Worm (Caenorhabditis elegans) whole organism, late embryonic: ENCODE data around the gene C35A5.5.

Experiments used
- C08G9.2 ChIP-seq: sonication (generic microtip); optimal IDR thresholded peaks from 2 replicates; lab custom pipeline; 2016; ENCODE audit warnings: mild to moderate bottlenecking, missing genetic modification characterization, moderate library complexity, missing compliant biosample characterization
- C38D4.7 ChIP-seq: fragments of 200-800 bp; sonication (Bioruptor generic); optimal IDR thresholded peaks from 2 replicates; lab custom pipeline; 2018; ENCODE audit warnings: mild to moderate bottlenecking, missing genetic modification characterization, moderate library complexity, missing compliant biosample characterization
- F13H6.1 ChIP-seq: sonication (generic microtip); optimal IDR thresholded peaks from 2 replicates; lab custom pipeline; 2016; ENCODE audit warnings: missing genetic modification characterization, missing compliant biosample characterization
- K09A11.1 ChIP-seq: sonication (generic microtip); optimal IDR thresholded peaks from 2 replicates; lab custom pipeline; 2017; ENCODE audit warnings: antibody characterized with exemption, mild to moderate bottlenecking, missing genetic modification characterization, missing compliant biosample characterization; ENCODE audit not compliant: insufficient read depth
- T23F11.4 ChIP-seq: fragments of 200-800 bp; sonication (Bioruptor generic); optimal IDR thresholded peaks from 2 replicates; lab custom pipeline; 2018; ENCODE audit warnings: mild to moderate bottlenecking, missing genetic modification characterization, missing compliant biosample characterization
- ama-1 ChIP-seq: fragments of 150-350 bp; optimal IDR thresholded peaks from 2 replicates; lab custom pipeline; 2014
- ceh-14 ChIP-seq: sonication (generic microtip); optimal IDR thresholded peaks from 2 replicates; lab custom pipeline; 2016; ENCODE audit warnings: missing genotype, missing genetic modification characterization, missing compliant biosample characterization
- ceh-24 ChIP-seq: sonication (generic microtip); optimal IDR thresholded peaks from 2 replicates; lab custom pipeline; 2016; ENCODE audit warnings: mild to moderate bottlenecking, missing genetic modification characterization, missing compliant biosample characterization
- ceh-30 ChIP-seq: fragments of 150-350 bp; optimal IDR thresholded peaks from 2 replicates; lab custom pipeline; 2014; ENCODE audit warnings: missing biosample characterization, missing genetic modification characterization
- che-1 ChIP-seq: sonication (generic microtip); optimal IDR thresholded peaks from 2 replicates; lab custom pipeline; 2016; ENCODE audit warnings: mild to moderate bottlenecking, missing genetic modification characterization, missing compliant biosample characterization
- dmd-4 ChIP-seq: sonication (generic microtip); optimal IDR thresholded peaks from 2 replicates; lab custom pipeline; 2016; ENCODE audit warnings: borderline replicate concordance, missing genetic modification characterization, missing compliant biosample characterization
- dve-1 ChIP-seq: sonication (generic microtip); optimal IDR thresholded peaks from 2 replicates; lab custom pipeline; 2017; ENCODE audit warnings: antibody characterized with exemption, mild to moderate bottlenecking, missing genetic modification characterization, missing compliant biosample characterization
- elt-2 ChIP-seq: sonication (generic microtip); optimal IDR thresholded peaks from 2 replicates; lab custom pipeline; 2016; ENCODE audit warnings: missing genetic modification reagents, missing genetic modification characterization, missing compliant biosample characterization
- elt-4 ChIP-seq: sonication (generic microtip); optimal IDR thresholded peaks from 2 replicates; lab custom pipeline; 2016; ENCODE audit warnings: missing genetic modification characterization, missing compliant biosample characterization
- eyg-1 ChIP-seq: sonication (generic microtip); optimal IDR thresholded peaks from 2 replicates; lab custom pipeline; 2016; ENCODE audit warnings: missing genotype, missing genetic modification characterization, missing compliant biosample characterization
- fax-1 ChIP-seq: sonication (generic microtip); optimal IDR thresholded peaks from 2 replicates; lab custom pipeline; 2016; ENCODE audit warnings: missing genotype, missing genetic modification characterization, missing compliant biosample characterization
- hlh-15 ChIP-seq: sonication (generic microtip); optimal IDR thresholded peaks from 2 replicates; lab custom pipeline; 2016; ENCODE audit warnings: missing genetic modification characterization, missing compliant biosample characterization
- hlh-8 ChIP-seq: sonication (generic microtip); optimal IDR thresholded peaks from 2 replicates; lab custom pipeline; 2016; ENCODE audit warnings: missing genotype, missing genetic modification characterization, missing compliant biosample characterization
- lim-6 ChIP-seq: sonication (generic microtip); optimal IDR thresholded peaks from 2 replicates; lab custom pipeline; 2016; ENCODE audit warnings: missing genetic modification characterization, missing compliant biosample characterization
- lin-11 ChIP-seq: fragments of 200-800 bp; sonication (Bioruptor generic); optimal IDR thresholded peaks from 2 replicates; lab custom pipeline; 2018; ENCODE audit warnings: mild to moderate bottlenecking, missing genetic modification characterization, missing compliant biosample characterization
- madf-2 ChIP-seq: sonication (generic microtip); optimal IDR thresholded peaks from 2 replicates; lab custom pipeline; 2017; ENCODE audit warnings: missing genetic modification characterization, missing compliant biosample characterization
- mec-3 ChIP-seq: sonication (generic microtip); optimal IDR thresholded peaks from 2 replicates; lab custom pipeline; 2016; ENCODE audit warnings: borderline replicate concordance, missing genetic modification characterization, missing compliant biosample characterization
- nfya-1 ChIP-seq: sonication (generic microtip); optimal IDR thresholded peaks from 2 replicates; lab custom pipeline; 2017; ENCODE audit warnings: missing genetic modification characterization, mild to moderate bottlenecking, missing compliant biosample characterization, antibody characterized with exemption, moderate library complexity
- nhr-11 ChIP-seq: fragments of 150-350 bp; optimal IDR thresholded peaks from 2 replicates; lab custom pipeline; 2014; ENCODE audit warnings: missing biosample characterization, missing genetic modification characterization
- odd-2 ChIP-seq: sonication (generic microtip); optimal IDR thresholded peaks from 2 replicates; lab custom pipeline; 2017; ENCODE audit warnings: antibody characterized with exemption, mild to moderate bottlenecking, missing genetic modification characterization, missing compliant biosample characterization
- pat-9 ChIP-seq: fragments of 200-800 bp; sonication (Bioruptor generic); optimal IDR thresholded peaks from 2 replicates; lab custom pipeline; 2018; ENCODE audit warnings: mild to moderate bottlenecking, missing genetic modification characterization, moderate library complexity, missing compliant biosample characterization
- pha-4 ChIP-seq: fragments of 150-350 bp; optimal IDR thresholded peaks from 2 replicates; lab custom pipeline; 2018; ENCODE audit warnings: missing biosample characterization, missing genetic modification reagents, missing genetic modification characterization
- pqm-1 ChIP-seq: sonication (generic microtip); optimal IDR thresholded peaks from 2 replicates; lab custom pipeline; 2016; ENCODE audit warnings: missing genetic modification characterization, missing compliant biosample characterization
- ref-2 ChIP-seq: sonication (generic microtip); optimal IDR thresholded peaks from 2 replicates; lab custom pipeline; 2016; ENCODE audit warnings: missing genetic modification characterization, missing compliant biosample characterization
- sdc-2 ChIP-seq: sonication (generic microtip); optimal IDR thresholded peaks from 2 replicates; lab custom pipeline; 2016; ENCODE audit warnings: missing genotype, missing genetic modification characterization, missing compliant biosample characterization
- sox-4 ChIP-seq: sonication (generic microtip); optimal IDR thresholded peaks from 2 replicates; lab custom pipeline; 2017; ENCODE audit warnings: mild to moderate bottlenecking, missing genetic modification characterization, inconsistent platforms, missing compliant biosample characterization
- tbx-7 ChIP-seq: sonication (generic microtip); optimal IDR thresholded peaks from 2 replicates; lab custom pipeline; 2016; ENCODE audit warnings: missing genotype, missing genetic modification characterization, missing compliant biosample characterization
- unc-42 ChIP-seq: sonication (generic microtip); optimal IDR thresholded peaks from 2 replicates; lab custom pipeline; 2016; ENCODE audit warnings: missing genotype, missing genetic modification characterization, missing compliant biosample characterization
- unc-55 ChIP-seq: sonication (generic microtip); optimal IDR thresholded peaks from 2 replicates; lab custom pipeline; 2017; ENCODE audit warnings: missing biosample characterization, missing genetic modification reagents, missing genetic modification characterization
- unc-86 ChIP-seq: sonication (generic microtip); optimal IDR thresholded peaks from 2 replicates; lab custom pipeline; 2016; ENCODE audit warnings: missing genetic modification characterization, missing compliant biosample characterization
- zip-5 ChIP-seq: sonication (generic microtip); optimal IDR thresholded peaks from 2 replicates; lab custom pipeline; 2016; ENCODE audit warnings: missing genetic modification characterization, missing compliant biosample characterization
- ztf-16 ChIP-seq: sonication (generic microtip); optimal IDR thresholded peaks from 2 replicates; lab custom pipeline; 2017; ENCODE audit warnings: missing genetic modification characterization, missing compliant biosample characterization

The C35A5.5 gene

DNA sequence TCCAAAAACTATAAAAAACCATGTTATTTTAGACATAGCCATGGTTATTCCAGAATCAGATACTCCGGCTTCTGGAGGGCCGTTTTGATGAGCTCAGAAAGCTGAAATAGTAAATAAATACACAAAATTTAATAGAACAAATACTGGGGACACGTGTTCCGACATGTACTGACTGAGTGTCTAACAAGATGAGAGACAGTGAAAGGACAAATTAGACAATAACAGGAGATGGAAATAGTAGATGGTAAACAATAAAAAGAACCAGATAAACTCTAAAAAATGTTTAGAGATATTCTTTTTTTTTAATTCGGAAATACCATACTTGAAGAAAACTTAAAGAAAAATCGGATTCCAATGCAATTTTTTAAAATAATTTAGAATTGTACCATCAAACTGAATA is 21.0 kb upstream of the C35A5.5 start, which contains the start of gene Y32F6B.1:
Y32F6B.1 (minus strand) TSS at position 101 of the 400 bp plus-strand sequence.
- TF ChIP-seq C38D4.7 (GFP tag; lab: Kevin White, UChicago) (no peak), ceh-30 (tag; lab: Kevin White, UChicago) (no peak), zip-5 (tag; lab: Kevin White, UChicago) (no peak), hlh-15 (no peak), sox-4 (tag; lab: Kevin White, UChicago) (no peak), odd-2 (tag; lab: Kevin White, UChicago) (no peak), nfya-1 (tag; lab: Kevin White, UChicago) (no peak), sdc-2 (no peak), eyg-1 (no peak), nhr-11 (no peak), pha-4 (tag; lab: Kevin White, UChicago) (no peak), dmd-4 (tag; lab: Kevin White, UChicago) (no peak), K09A11.1 (no peak), F13H6.1 (no peak), pat-9 (no peak), ceh-14 (tag; lab: Kevin White, UChicago) (no peak), unc-55 (GFP tag; lab: Kevin White, UChicago) (no peak)

ce11 chrV:10485389-10485788 is 20.3 kb upstream of the C35A5.5 start:
- TF ChIP-seq tbx-7 (tag; lab: Kevin White, UChicago) (no peak), elt-2 (peak; percentile 43), lin-11 (tag; lab: Kevin White, UChicago) (no peak), che-1 (tag; lab: Kevin White, UChicago) (no peak), elt-4 (tag; lab: Kevin White, UChicago) (no peak)

DNA sequence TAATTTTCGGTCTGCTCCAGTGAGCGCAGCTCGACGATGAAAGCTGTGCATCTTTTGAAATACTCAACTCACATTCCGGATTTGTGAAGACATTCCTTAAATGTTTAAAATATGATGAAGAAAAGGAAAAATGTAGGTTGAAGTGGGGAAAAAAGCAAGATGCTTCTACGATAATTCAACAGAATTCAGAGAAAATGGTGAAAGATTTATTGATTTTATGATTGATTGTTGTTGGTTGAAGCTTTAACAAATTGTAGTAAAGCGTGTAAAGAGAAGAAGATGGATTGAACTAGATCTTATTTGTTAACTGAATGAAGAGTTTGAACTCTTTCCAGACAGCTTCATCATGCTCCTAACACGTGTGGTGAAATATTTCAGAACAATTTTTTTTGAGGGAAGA is 15.7 kb upstream of the C35A5.5 start, which contains the start of gene ncx-5:
ncx-5 (minus strand) TSS at position 101 of the 400 bp plus-strand sequence.
- TF ChIP-seq madf-2 (tag; lab: Kevin White, UChicago): no peak
- no peak for TF ChIP-seq T23F11.4 (GFP tag; lab: Kevin White, UChicago)
- TF ChIP-seq ama-1 (lab: Kevin White, UChicago): no peak

DNA sequence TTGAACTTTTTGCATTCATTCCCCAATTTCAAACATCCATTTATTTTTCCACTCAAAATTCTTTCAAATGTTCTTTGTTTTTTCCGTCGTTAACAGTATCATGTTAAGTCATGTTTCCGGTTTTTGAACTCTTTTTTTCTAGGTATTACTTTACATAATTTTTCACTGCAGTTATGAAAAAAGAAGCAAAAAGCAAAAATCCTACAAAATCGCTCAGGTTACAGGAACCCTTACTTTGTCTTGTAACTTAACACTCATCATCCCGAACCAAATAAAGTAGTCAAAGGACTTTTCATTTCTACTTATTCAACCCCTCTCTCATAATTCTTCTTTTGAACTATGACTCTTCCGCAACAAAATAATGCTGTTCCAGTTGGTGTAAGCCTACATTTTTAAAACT is 14.2 kb upstream of the C35A5.5 start, which contains the start of gene aqp-5:
aqp-5 (plus strand) TSS at position 301 of the 400 bp plus-strand sequence.
- no peak for TF ChIP-seq T23F11.4 (GFP tag; lab: Kevin White, UChicago)
- TF ChIP-seq elt-4 (tag; lab: Kevin White, UChicago): no peak
- TF ChIP-seq sdc-2: no peak
- no peak for TF ChIP-seq unc-42 (tag; lab: Kevin White, UChicago)
- no peak for TF ChIP-seq unc-86
- TF ChIP-seq ztf-16 (tag; lab: Kevin White, UChicago): no peak
- no peak for TF ChIP-seq madf-2 (tag; lab: Kevin White, UChicago)
- TF ChIP-seq ref-2 (tag; lab: Kevin White, UChicago): no peak
- no peak for TF ChIP-seq mec-3 (tag; lab: Kevin White, UChicago)
- no peak for TF ChIP-seq nfya-1 (tag; lab: Kevin White, UChicago)
- TF ChIP-seq C08G9.2 (tag; lab: Kevin White, UChicago): no peak
- no peak for TF ChIP-seq odd-2 (tag; lab: Kevin White, UChicago)
- no peak for TF ChIP-seq ceh-14 (tag; lab: Kevin White, UChicago)
- no peak for TF ChIP-seq eyg-1
- no peak for TF ChIP-seq dmd-4 (tag; lab: Kevin White, UChicago)
- no peak for TF ChIP-seq fax-1 (tag; lab: Kevin White, UChicago)
- TF ChIP-seq, all 69 proteins: peak for 0

DNA sequence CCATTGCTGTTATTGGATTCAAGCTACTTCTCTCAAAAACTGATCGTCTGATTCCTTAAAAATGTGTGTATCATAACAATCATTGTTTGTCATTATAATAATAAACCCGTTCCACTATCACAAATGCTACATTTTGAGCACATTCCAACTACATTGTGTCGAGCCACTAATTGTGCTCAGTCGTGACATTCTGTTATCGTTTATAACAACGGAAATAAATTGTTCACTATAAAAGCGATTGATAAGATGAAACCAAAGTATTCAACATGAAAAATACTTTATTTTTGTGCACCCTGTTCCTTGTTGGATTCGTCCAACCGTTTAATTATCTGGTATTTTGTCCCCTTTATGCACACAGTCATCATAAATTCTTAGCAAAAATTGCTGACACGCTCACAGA is 12.5 kb upstream of the C35A5.5 start, which contains the start of gene ugt-33:
ugt-33 (plus strand) TSS at position 260 of the 400 bp plus-strand sequence.
- TF ChIP-seq hlh-8 (no peak), elt-4 (tag; lab: Kevin White, UChicago) (no peak), dve-1 (tag; lab: Kevin White, UChicago) (no peak), lim-6 (tag; lab: Kevin White, UChicago) (no peak), pqm-1 (tag; lab: Kevin White, UChicago) (no peak), ceh-24 (no peak)
